ENCODE assay signal across 1 fruit fly cellular context in genomic region chr3R:12244468-12245060, dm6.
TF ChIP-seq lines count a peak whose summit lies in the region.

No protein-coding gene starts in this region.

TF ChIP-seq in whole organism, embryonic, 481 proteins besides CTCF, POLR2A, EP300 and RAD21 (continued from another document):
- TF ChIP-seq jing (GFP tag; optimal IDR thresholded peaks at IDR 0.05; lab: Kevin White, UChicago) (peak; percentile 79), CG17359 (tag; optimal IDR thresholded peaks at IDR 0.05; lab: Kevin White, UChicago) (no peak), Bdp1 (GFP tag; optimal IDR thresholded peaks at IDR 0.05; lab: Kevin White, UChicago) (no peak), salm (tag; optimal IDR thresholded peaks at IDR 0.05; lab: Kevin White, UChicago) (no peak), CG4360 (GFP tag; IDR thresholded peaks at IDR 0.05; lab: Robert Waterston, UW) (0 out of 2 replicates have a peak, but pooled peaks have one; percentile 8), nom (GFP tag; optimal IDR thresholded peaks at IDR 0.05; lab: Kevin White, UChicago) (no peak), CG1832 (GFP tag; optimal IDR thresholded peaks at IDR 0.05; lab: Kevin White, UChicago) (peak; percentile 78), crol (GFP tag; IDR thresholded peaks at IDR 0.05; lab: Robert Waterston, UW) (peak; percentile 97), CG34376 (GFP tag; optimal IDR thresholded peaks at IDR 0.05; lab: Kevin White, UChicago) (peak; percentile 76), Six4 (GFP tag; optimal IDR thresholded peaks at IDR 0.05; lab: Kevin White, UChicago) (no peak), hth (optimal IDR thresholded peaks at IDR 0.05; lab: Kevin White, UChicago) (no peak), insv (GFP tag; optimal IDR thresholded peaks at IDR 0.05; lab: Kevin White, UChicago) (peak in 1 of 2 experiments; percentile 63)
TF ChIP-seq in whole organism, embryonic: peak in this region for 40.
